Fruit fly (Drosophila melanogaster): ENCODE measurements around the gene GMF.

GMF gene

DNA sequence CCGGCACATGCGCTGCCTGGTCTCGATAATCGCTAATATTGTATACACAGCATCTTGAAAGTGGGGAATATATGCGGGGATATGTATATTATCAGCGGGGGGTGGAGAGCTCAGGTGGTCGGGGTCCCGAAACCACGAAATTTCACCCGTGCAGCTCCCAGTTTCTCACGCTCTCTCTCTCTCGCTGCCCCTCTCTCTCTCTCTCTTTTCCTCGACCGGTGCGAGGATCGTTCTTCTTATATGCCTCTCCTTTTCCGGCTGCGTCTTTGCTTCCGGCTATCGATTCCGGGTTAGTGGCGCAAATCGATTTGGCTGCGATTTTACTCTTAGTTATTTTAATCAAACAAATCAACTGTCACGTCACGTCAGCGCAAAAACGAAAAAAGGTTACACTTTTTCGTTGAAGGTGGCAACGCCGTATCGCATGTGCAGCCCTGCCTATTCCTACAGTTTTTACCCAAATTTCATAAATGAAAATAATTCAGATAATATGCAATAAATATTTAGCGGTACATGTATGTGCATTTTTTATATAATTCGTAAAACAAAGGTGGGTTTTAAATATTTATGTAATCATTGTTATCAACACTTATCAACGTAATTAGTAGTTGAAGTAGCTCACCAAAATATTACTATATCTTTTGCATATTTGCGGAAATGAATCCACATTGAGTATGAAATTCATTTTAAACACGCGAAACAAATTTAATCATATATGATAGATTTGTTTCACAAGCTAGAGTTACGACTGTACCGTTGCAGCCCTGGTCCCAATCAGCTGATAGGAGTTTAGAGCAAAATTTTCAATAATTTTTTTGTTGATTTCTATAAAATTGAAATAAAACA is 3.1 kb downstream of the GMF start, which contains the start of the genes heix and CG17328 (continued):
- TF ChIP-seq bsh (GFP tag; optimal IDR thresholded peaks at IDR 0.05), result peak in 1 of 2 experiments; percentile 61
- TF ChIP-seq CG30431 (GFP tag; optimal IDR thresholded peaks at IDR 0.05), result peak; percentile 19
- TF ChIP-seq D19A (tag; optimal IDR thresholded peaks at IDR 0.05), result no peak
- TF ChIP-seq Sry-β (GFP tag; optimal IDR thresholded peaks at IDR 0.05), result no peak
- TF ChIP-seq Awh (GFP tag; IDR thresholded peaks at IDR 0.05), result 0 out of 2 replicates have a peak, but pooled peaks have one; percentile 12
- TF ChIP-seq Gug (GFP tag; IDR thresholded peaks at IDR 0.05), result peak; percentile 68; the same call in 2 of the 4 replicates
- TF ChIP-seq ATbp (GFP tag; optimal IDR thresholded peaks at IDR 0.05), result no peak
- TF ChIP-seq CG17361 (GFP tag; IDR thresholded peaks at IDR 0.05), result peak; percentile 88
- no peak for TF ChIP-seq lab (GFP tag; optimal IDR thresholded peaks at IDR 0.05)
- no peak for TF ChIP-seq exex (tag; optimal IDR thresholded peaks at IDR 0.05)
- no peak for TF ChIP-seq Dref (GFP tag; IDR thresholded peaks at IDR 0.05)
- 0 out of 3 replicates have a peak, but pooled peaks have one; percentile 15 for TF ChIP-seq C15 (GFP tag; IDR thresholded peaks at IDR 0.05)
- TF ChIP-seq CG11695 (GFP tag; IDR thresholded peaks at IDR 0.05), result peak; percentile 62; the same call in 1 of the 3 replicates
- TF ChIP-seq Sox100B (GFP tag; optimal IDR thresholded peaks at IDR 0.05), result peak; percentile 70
- peak; percentile 31 for TF ChIP-seq gro (GFP tag; optimal IDR thresholded peaks at IDR 0.05)
- TF ChIP-seq gsb (GFP tag; IDR thresholded peaks at IDR 0.05), result no peak
- TF ChIP-seq h (optimal IDR thresholded peaks at IDR 0.05), result no peak
- no peak for TF ChIP-seq en (GFP tag; optimal IDR thresholded peaks at IDR 0.05)
- TF ChIP-seq CG17328 (GFP tag; IDR thresholded peaks at IDR 0.05), result peak; percentile 85
- peak; percentile 61 for TF ChIP-seq pzg (GFP tag; optimal IDR thresholded peaks at IDR 0.05)
- TF ChIP-seq bab2 (GFP tag; optimal IDR thresholded peaks at IDR 0.05), result peak; percentile 52
- peak; percentile 49 for TF ChIP-seq twi (tag; optimal IDR thresholded peaks at IDR 0.05)
- TF ChIP-seq CkIIα-i1 (GFP tag; IDR thresholded peaks at IDR 0.05), result no peak
- no peak for TF ChIP-seq nau (GFP tag; optimal IDR thresholded peaks at IDR 0.05)
- TF ChIP-seq CG7372 (GFP tag; IDR thresholded peaks at IDR 0.05), result no peak
- TF ChIP-seq pnt (GFP tag; optimal IDR thresholded peaks at IDR 0.05), result peak; percentile 59
- TF ChIP-seq MBD-R2 (GFP tag; IDR thresholded peaks at IDR 0.05), result peak; percentile 75; the same call in 1 of the 2 replicates
- TF ChIP-seq CG12744 (GFP tag; optimal IDR thresholded peaks at IDR 0.05), result peak; percentile 35
- peak; percentile 62 for TF ChIP-seq stc (GFP tag; IDR thresholded peaks at IDR 0.05)
- peak; percentile 67 for TF ChIP-seq ftz-f1 (GFP tag; optimal IDR thresholded peaks at IDR 0.05)
- TF ChIP-seq hb (GFP tag; IDR thresholded peaks at IDR 0.05; ENCODE audit: partially characterized antibody), result no peak
- peak; percentile 70; the same call in 2 of the 3 replicates for TF ChIP-seq H15 (GFP tag; IDR thresholded peaks at IDR 0.05)
- TF ChIP-seq CG14710 (tag; optimal IDR thresholded peaks at IDR 0.05), result peak; percentile 94
- TF ChIP-seq CG11504 (tag; optimal IDR thresholded peaks at IDR 0.05), result no peak
- TF ChIP-seq CG14860 (GFP tag; IDR thresholded peaks at IDR 0.05; ENCODE audit: partially characterized antibody), result no peak
- peak; percentile 8; the same call in 1 of the 2 replicates for TF ChIP-seq onecut (GFP tag; IDR thresholded peaks at IDR 0.05)
- peak; percentile 23 for TF ChIP-seq CrebB (tag; optimal IDR thresholded peaks at IDR 0.05)
- TF ChIP-seq CG4617 (GFP tag; optimal IDR thresholded peaks at IDR 0.05; ENCODE audit: borderline replicate concordance), result peak; percentile 94
- TF ChIP-seq CG17612 (GFP tag; IDR thresholded peaks at IDR 0.05), result 0 out of 2 replicates have a peak, but pooled peaks have one; percentile 11
- TF ChIP-seq Hey (tag; optimal IDR thresholded peaks at IDR 0.05), result no peak
- TF ChIP-seq CG4707 (GFP tag; optimal IDR thresholded peaks at IDR 0.05), result no peak
- TF ChIP-seq Fer1 (GFP tag; optimal IDR thresholded peaks at IDR 0.05), result peak; percentile 55
- TF ChIP-seq D19B (GFP tag; optimal IDR thresholded peaks at IDR 0.05), result peak; percentile 68
- TF ChIP-seq CG2129 (GFP tag; IDR thresholded peaks at IDR 0.05; ENCODE audit: partially characterized antibody), result no peak
- TF ChIP-seq knrl (GFP tag; IDR thresholded peaks at IDR 0.05; ENCODE audit: partially characterized antibody), result no peak
- peak; percentile 13 for TF ChIP-seq emc (GFP tag; optimal IDR thresholded peaks at IDR 0.05)
- peak; percentile 44; the same call in 1 of the 2 replicates for TF ChIP-seq CG31224 (GFP tag; IDR thresholded peaks at IDR 0.05)
- no peak for TF ChIP-seq eve (GFP tag; optimal IDR thresholded peaks at IDR 0.05)
- TF ChIP-seq CG10366 (GFP tag; IDR thresholded peaks at IDR 0.05), result peak; percentile 70; the same call in 1 of the 2 replicates

All from whole organism, embryonic.